Fruit fly (Drosophila melanogaster): ENCODE results near the gene Mfe2.

Mfe2 gene

DNA sequence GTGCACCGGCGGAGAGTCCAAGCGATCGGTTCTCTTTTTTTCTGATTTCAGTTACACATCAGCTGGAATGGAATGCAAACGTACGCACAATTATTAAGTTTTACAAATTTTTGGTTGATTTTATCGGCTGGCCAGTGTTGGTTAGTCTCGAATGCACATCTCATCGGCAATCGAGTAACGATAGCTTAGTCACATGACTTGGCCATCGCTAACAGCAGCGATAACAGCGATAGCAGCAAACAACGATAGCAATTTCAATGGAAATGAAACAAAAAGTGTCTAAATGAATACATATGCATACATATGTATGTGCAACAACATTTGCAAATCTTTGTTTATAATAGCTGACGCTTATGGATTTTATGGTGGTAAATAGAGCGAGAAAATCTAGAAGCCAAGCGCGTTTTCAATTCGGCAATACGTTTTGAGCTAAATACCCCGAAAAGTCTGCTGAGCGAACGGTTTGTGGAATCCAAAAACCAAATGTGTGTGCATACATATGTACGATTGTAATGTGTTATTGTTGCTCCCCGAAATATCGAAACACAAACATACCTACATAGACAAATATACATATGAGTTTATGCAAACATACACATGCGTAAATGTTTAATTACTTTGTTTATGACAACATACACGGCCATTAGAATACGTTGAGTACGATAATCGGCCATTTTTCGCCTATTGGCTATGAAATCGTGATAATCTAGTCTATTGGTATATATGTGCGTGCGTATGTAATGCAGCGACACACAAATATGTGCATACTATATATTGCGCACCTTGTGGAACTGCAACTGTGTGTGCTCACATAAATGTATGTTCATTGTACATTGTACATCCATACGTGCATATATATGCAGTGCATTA, 25.9 kb downstream of the Mfe2 start, which contains the start of gene CG3632:
CG3632 (plus strand) TSS at position 249 of the 870 bp plus-strand sequence.
- TF ChIP-seq CG3032 (tag; optimal IDR thresholded peaks at IDR 0.05), result peak; percentile 11
- peak; percentile 30 for TF ChIP-seq cyc (GFP tag; optimal IDR thresholded peaks at IDR 0.05)
- peak; percentile 57 for TF ChIP-seq Sox14 (GFP tag; optimal IDR thresholded peaks at IDR 0.05)
- TF ChIP-seq Hr4 (GFP tag; optimal IDR thresholded peaks at IDR 0.05), result no peak
- peak; percentile 51 for TF ChIP-seq topi (GFP tag; optimal IDR thresholded peaks at IDR 0.05)
- peak; percentile 36 for TF ChIP-seq lz (GFP tag; optimal IDR thresholded peaks at IDR 0.05)
- TF ChIP-seq eg (GFP tag; IDR thresholded peaks at IDR 0.05), result no peak
- peak; percentile 6 for TF ChIP-seq vri (GFP tag; optimal IDR thresholded peaks at IDR 0.05)
- TF ChIP-seq Blimp-1 (GFP tag; optimal IDR thresholded peaks at IDR 0.05), result peak; percentile 36
- TF ChIP-seq fkh (GFP tag; optimal IDR thresholded peaks at IDR 0.05), result peak; percentile 41
- peak; percentile 62 for TF ChIP-seq esn (GFP tag; optimal IDR thresholded peaks at IDR 0.05)
- no peak for TF ChIP-seq Sox15 (GFP tag; optimal IDR thresholded peaks at IDR 0.05)
- peak; percentile 37 for TF ChIP-seq Eip78C (GFP tag)
- peak; percentile 40 for TF ChIP-seq CG31627 (GFP tag; optimal IDR thresholded peaks at IDR 0.05)
- no peak for TF ChIP-seq CG32006 (GFP tag; optimal IDR thresholded peaks at IDR 0.05)

DNA sequence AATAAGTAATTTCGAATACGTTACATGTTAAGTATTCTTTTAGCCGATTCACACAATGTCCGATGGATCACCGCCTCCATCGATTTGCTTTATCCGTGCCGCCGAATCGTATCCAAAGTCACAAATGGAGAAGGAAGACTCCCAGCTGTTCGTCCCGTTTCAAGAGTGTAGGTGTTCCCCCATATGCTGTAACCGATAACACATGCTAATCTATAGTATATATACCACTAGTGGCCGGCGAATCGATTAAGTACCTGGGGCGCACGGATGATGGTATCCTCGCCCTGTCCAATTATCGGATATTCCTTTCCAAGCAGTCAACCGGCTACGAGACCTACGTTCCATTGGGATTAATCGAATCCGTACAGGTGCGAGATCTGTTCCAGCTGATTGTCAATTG, 26.9 kb downstream of the Mfe2 start, which contains the start of gene ERp44:
ERp44 (minus strand) TSS at position 101 of the 400 bp plus-strand sequence.
- TF ChIP-seq esn (GFP tag; optimal IDR thresholded peaks at IDR 0.05) (no peak), Met (GFP tag; optimal IDR thresholded peaks at IDR 0.05) (no peak), Sox14 (GFP tag; optimal IDR thresholded peaks at IDR 0.05) (no peak), Lpt (GFP tag; optimal IDR thresholded peaks at IDR 0.05) (no peak), fkh (GFP tag; optimal IDR thresholded peaks at IDR 0.05) (no peak), achi (GFP tag; optimal IDR thresholded peaks at IDR 0.05) (no peak), fd59A (GFP tag; optimal IDR thresholded peaks at IDR 0.05) (no peak), Sox102F (GFP tag; optimal IDR thresholded peaks at IDR 0.05) (no peak)

DNA sequence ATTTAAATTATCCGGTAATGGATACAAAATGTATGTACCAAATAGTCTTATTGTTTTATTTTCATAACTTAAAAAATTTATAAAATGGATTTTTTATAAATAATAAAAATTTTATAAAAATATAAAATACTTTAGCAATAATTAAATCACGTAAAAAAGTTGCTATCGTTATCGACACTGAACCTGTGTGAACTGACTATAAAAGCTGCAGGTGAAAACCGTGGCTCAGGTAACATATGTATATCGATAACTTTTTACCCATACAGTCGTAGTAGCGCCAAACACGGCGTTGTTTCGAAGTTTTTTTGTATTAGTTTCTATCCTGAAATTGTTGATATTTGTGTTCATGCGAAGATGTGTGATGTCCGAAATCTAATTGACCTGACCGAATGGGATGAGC, 32.9 kb downstream of the Mfe2 start, which contains the start of gene CG3679:
CG3679 (plus strand) TSS at position 235 of the 400 bp plus-strand sequence.
- TF ChIP-seq CG3032 (tag; optimal IDR thresholded peaks at IDR 0.05) (peak; percentile 7), svp (GFP tag) (no peak)

- TF ChIP-seq vri (GFP tag; optimal IDR thresholded peaks at IDR 0.05) (no peak), CG1621 (tag; optimal IDR thresholded peaks at IDR 0.05) (no peak), CG7368 (GFP tag; optimal IDR thresholded peaks at IDR 0.05) (no peak), Eip78C (GFP tag) (peak; percentile 8), svp (GFP tag) (peak; percentile 81)
Observed at dm6 chrX:16308310-16308918, 37.7 kb downstream of the Mfe2 start, which contains the start of gene Had1. Had1 (minus strand) TSS chrX:16308667.

DNA sequence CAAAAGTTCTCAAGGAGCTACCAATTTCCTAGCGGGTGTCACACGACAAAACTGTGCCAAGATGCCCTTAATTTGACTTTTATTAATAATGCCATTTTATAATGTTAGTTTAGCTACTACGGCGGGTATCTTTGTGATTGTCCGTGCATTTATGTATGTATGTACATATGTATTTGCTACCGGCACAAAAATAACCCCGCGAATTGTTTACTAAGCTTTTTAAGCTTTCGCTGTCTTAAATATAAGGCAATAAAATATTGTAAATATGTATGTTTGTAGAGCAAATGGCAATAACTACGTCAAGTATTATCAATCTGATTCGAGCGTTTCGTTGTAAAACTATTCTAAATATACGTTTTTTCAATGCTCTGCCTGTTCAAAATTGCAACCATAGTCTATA, 38.2 kb downstream of the Mfe2 start:
- peak; percentile 36 for TF ChIP-seq Eip78C (GFP tag)
- TF ChIP-seq cyc (GFP tag; optimal IDR thresholded peaks at IDR 0.05), result no peak
- TF ChIP-seq fkh (GFP tag; optimal IDR thresholded peaks at IDR 0.05), result peak; percentile 17
- no peak for TF ChIP-seq CG11902 (GFP tag; optimal IDR thresholded peaks at IDR 0.05)
- TF ChIP-seq CG8319 (GFP tag; optimal IDR thresholded peaks at IDR 0.05), result no peak

DNA sequence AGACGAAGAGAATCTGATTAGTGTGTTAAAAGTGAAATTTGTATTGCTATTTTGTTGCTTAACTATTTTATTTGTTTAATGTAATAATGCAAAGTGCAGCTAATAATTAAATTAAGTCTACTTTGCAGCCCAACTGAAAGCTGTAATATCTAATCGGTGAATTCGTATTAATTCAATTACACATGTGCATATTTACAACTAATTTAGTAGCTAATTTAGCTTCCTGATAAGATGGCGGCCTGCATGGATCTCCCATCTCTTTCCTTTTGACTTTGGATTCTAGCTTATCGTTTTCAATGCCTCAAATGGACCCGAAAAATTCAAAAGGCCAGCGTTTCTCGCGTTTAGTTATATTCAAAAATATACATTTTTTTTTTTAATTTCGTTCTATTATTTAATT, 39.0 kb downstream of the Mfe2 start:
- TF ChIP-seq esn (GFP tag; optimal IDR thresholded peaks at IDR 0.05) (no peak), fkh (GFP tag; optimal IDR thresholded peaks at IDR 0.05) (no peak), spab (GFP tag; optimal IDR thresholded peaks at IDR 0.05) (no peak), Hr38 (GFP tag; optimal IDR thresholded peaks at IDR 0.05) (no peak), Sox102F (GFP tag; optimal IDR thresholded peaks at IDR 0.05) (no peak), pdm3 (GFP tag; optimal IDR thresholded peaks at IDR 0.05) (no peak), Sox15 (GFP tag; optimal IDR thresholded peaks at IDR 0.05) (no peak), Eip93F (GFP tag; optimal IDR thresholded peaks at IDR 0.05) (no peak), CG6276 (GFP tag; optimal IDR thresholded peaks at IDR 0.05) (no peak), CG10669 (GFP tag; optimal IDR thresholded peaks at IDR 0.05) (no peak), achi (GFP tag; optimal IDR thresholded peaks at IDR 0.05) (no peak), Hr4 (GFP tag; optimal IDR thresholded peaks at IDR 0.05) (no peak), CG6808 (GFP tag; optimal IDR thresholded peaks at IDR 0.05) (no peak), CG11294 (GFP tag; IDR thresholded peaks at IDR 0.05) (no peak), OdsH (GFP tag; optimal IDR thresholded peaks at IDR 0.05) (no peak), salr (GFP tag; optimal IDR thresholded peaks at IDR 0.05) (no peak), Smox (GFP tag; optimal IDR thresholded peaks at IDR 0.05) (no peak), CG3919 (GFP tag; optimal IDR thresholded peaks at IDR 0.05) (no peak)
